Worm (Caenorhabditis elegans): ENCODE data around the gene F52C9.5.

- TF ChIP-seq ztf-11 (tag; optimal IDR thresholded peaks at IDR 0.05) = no peak
- no peak for TF ChIP-seq skn-1 (tag; optimal IDR thresholded peaks at IDR 0.05)
- no peak for TF ChIP-seq ztf-4 (tag; optimal IDR thresholded peaks at IDR 0.05)
- no peak for TF ChIP-seq ceh-82 (tag; optimal IDR thresholded peaks at IDR 0.05)
- no peak for TF ChIP-seq nhr-237 (tag; optimal IDR thresholded peaks at IDR 0.05)
Observed at ce11 chrIII:5341382-5341781, 39.4 kb downstream of the F52C9.5 start, which contains the start of gene ZK121.2.

All from whole organism, L2 larva.